Worm (Caenorhabditis elegans): ENCODE measurements around the gene grl-5.

- TF ChIP-seq pha-4 (tag; optimal IDR thresholded peaks at IDR 0.05) (no peak), lir-1 (GFP tag; conservative IDR thresholded peaks at IDR 0.05) (no peak), him-1 (tag; optimal IDR thresholded peaks at IDR 0.05) (no peak), F22D6.2 (tag; optimal IDR thresholded peaks at IDR 0.05) (no peak), F10E7.11 (tag; optimal IDR thresholded peaks at IDR 0.05) (no peak), unc-62 (GFP tag; optimal IDR thresholded peaks at IDR 0.05) (no peak), snpc-4 (GFP tag; optimal IDR thresholded peaks at IDR 0.05) (no peak), snpc-4 (tag; optimal IDR thresholded peaks at IDR 0.05) (no peak), F23B12.7 (tag; optimal IDR thresholded peaks at IDR 0.05; ENCODE audit: insufficient read depth) (no peak), Y53G8AR.9 (GFP tag; conservative IDR thresholded peaks at IDR 0.05) (no peak), unc-130 (GFP tag; optimal IDR thresholded peaks at IDR 0.05) (no peak)
Measured at ce11 chrV:4387916-4388315, 26.5 kb downstream of the grl-5 start.

All from whole organism, young adult.